Worm (Caenorhabditis elegans): ENCODE data around the gene nmy-1.

DNA sequence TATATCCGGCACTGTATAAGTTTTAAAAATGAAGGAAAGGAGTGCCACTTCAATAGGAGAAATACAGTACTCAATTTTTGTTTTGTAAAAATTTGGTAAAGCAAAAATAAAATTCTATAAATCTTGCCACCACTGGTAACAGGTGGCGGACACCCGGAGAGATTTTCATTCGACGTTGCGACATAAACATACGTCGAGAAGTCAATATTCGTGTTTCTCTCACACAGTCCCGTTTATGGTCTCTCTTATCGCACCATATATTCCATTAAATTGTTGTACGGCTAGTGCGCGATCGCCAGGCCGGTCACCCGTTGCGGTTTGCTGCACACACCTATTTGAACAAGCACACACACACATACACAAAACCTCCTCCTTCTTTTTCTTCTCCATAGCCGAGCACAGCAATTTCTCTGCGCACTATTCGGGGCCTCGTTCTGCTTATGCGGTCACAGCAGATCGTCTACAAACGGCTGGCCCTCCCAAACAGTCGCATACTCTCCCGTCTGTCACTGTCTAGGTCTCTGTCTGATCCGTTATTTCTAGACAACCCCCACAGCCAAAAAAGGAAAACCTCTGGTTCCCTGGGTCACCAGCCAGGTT, 8.3 kb upstream of the nmy-1 start:
- TF ChIP-seq egl-27 (tag; optimal IDR thresholded peaks at IDR 0.05) = no peak
- TF ChIP-seq fkh-2 (tag; optimal IDR thresholded peaks at IDR 0.05) = no peak
- TF ChIP-seq ztf-4 (tag; optimal IDR thresholded peaks at IDR 0.05) = no peak
- no peak for TF ChIP-seq nhr-67 (tag; optimal IDR thresholded peaks at IDR 0.05)

All from whole organism, L3 larva.